Worm (Caenorhabditis elegans): ENCODE data around the gene Y73B6BL.23.

The Y73B6BL.23 gene

ce11 chrIV:6383970-6384369 is 34.9 kb downstream of the Y73B6BL.23 start, which contains the start of gene shl-1:
Gene shl-1 (minus strand): TSS chrIV:6384070.
- TF ChIP-seq blmp-1 (tag; optimal IDR thresholded peaks at IDR 0.05; ENCODE audit: insufficient read depth): no peak
- TF ChIP-seq lin-39 (tag; optimal IDR thresholded peaks at IDR 0.05): no peak
- no peak for TF ChIP-seq sma-9 (GFP tag; optimal IDR thresholded peaks at IDR 0.05)
- no peak for TF ChIP-seq sma-9 (tag; optimal IDR thresholded peaks at IDR 0.05)

ce11 chrIV:6378398-6378797 is 40.5 kb downstream of the Y73B6BL.23 start:
- TF ChIP-seq unc-62 (GFP tag; optimal IDR thresholded peaks at IDR 0.05) (no peak), mdl-1 (tag; optimal IDR thresholded peaks at IDR 0.05) (no peak), nhr-12 (tag; optimal IDR thresholded peaks at IDR 0.05) (no peak), sma-9 (GFP tag; optimal IDR thresholded peaks at IDR 0.05) (no peak), sma-9 (tag; optimal IDR thresholded peaks at IDR 0.05) (no peak), ztf-1 (GFP tag; conservative IDR thresholded peaks at IDR 0.05) (no peak), nhr-129 (tag; optimal IDR thresholded peaks at IDR 0.05) (no peak), gmeb-1 (tag; optimal IDR thresholded peaks at IDR 0.05) (no peak), R02D3.7 (tag; optimal IDR thresholded peaks at IDR 0.05) (no peak), elt-3 (tag; optimal IDR thresholded peaks at IDR 0.05) (no peak), snpc-4 (tag; optimal IDR thresholded peaks at IDR 0.05) (no peak), sma-3 (GFP tag; optimal IDR thresholded peaks at IDR 0.05) (no peak)

ce11 chrIV:6377335-6378069 is 41.4 kb downstream of the Y73B6BL.23 start:
- 0 out of 2 replicates have a peak, but pooled peaks have one; percentile 87 for TF ChIP-seq ztf-1 (GFP tag; conservative IDR thresholded peaks at IDR 0.05)
- TF ChIP-seq nhr-23 (tag; optimal IDR thresholded peaks at IDR 0.05): no peak

ce11 chrIV:6376473-6377115 is 42.3 kb downstream of the Y73B6BL.23 start, which contains the start of the genes hrpf-2 and bli-6:
Gene hrpf-2 (minus strand): TSS chrIV:6376523.
Gene bli-6 (plus strand): TSS chrIV:6377065.
- peak; percentile 50 for TF ChIP-seq mab-5 (tag; optimal IDR thresholded peaks at IDR 0.05)
- no peak for TF ChIP-seq ztf-11 (tag; optimal IDR thresholded peaks at IDR 0.05)
- TF ChIP-seq crh-2 (tag; optimal IDR thresholded peaks at IDR 0.05): peak; percentile 81
- TF ChIP-seq F13H6.1 (tag; optimal IDR thresholded peaks at IDR 0.05): peak; percentile 41
- TF ChIP-seq nhr-77 (tag; optimal IDR thresholded peaks at IDR 0.05): no peak
- TF ChIP-seq aly-2 (tag; optimal IDR thresholded peaks at IDR 0.05): no peak
- TF ChIP-seq nhr-23 (tag; optimal IDR thresholded peaks at IDR 0.05): no peak
- no peak for TF ChIP-seq nhr-11 (tag; optimal IDR thresholded peaks at IDR 0.05)
- TF ChIP-seq nhr-129 (tag; optimal IDR thresholded peaks at IDR 0.05): peak; percentile 72
- peak; percentile 20 for TF ChIP-seq ZK546.5 (tag; optimal IDR thresholded peaks at IDR 0.05)
- TF ChIP-seq ceh-16 (tag; optimal IDR thresholded peaks at IDR 0.05): no peak
- no peak for TF ChIP-seq zag-1 (tag; optimal IDR thresholded peaks at IDR 0.05)
- TF ChIP-seq ztf-1 (GFP tag; conservative IDR thresholded peaks at IDR 0.05): no peak
- peak; percentile 4 for TF ChIP-seq mbf-1 (tag; optimal IDR thresholded peaks at IDR 0.05)
- TF ChIP-seq lin-13 (GFP tag; optimal IDR thresholded peaks at IDR 0.05): no peak
- TF ChIP-seq blmp-1 (tag; optimal IDR thresholded peaks at IDR 0.05; ENCODE audit: insufficient read depth): peak; percentile 13
- TF ChIP-seq C34F6.9 (tag; optimal IDR thresholded peaks at IDR 0.05): peak; percentile 83
- TF ChIP-seq sma-3 (GFP tag; optimal IDR thresholded peaks at IDR 0.05): peak; percentile 71
- peak; percentile 37 for TF ChIP-seq fos-1 (tag; optimal IDR thresholded peaks at IDR 0.05)
- peak; percentile 54 for TF ChIP-seq R02D3.7 (tag; optimal IDR thresholded peaks at IDR 0.05)
- no peak for TF ChIP-seq nhr-12 (tag; optimal IDR thresholded peaks at IDR 0.05)
- TF ChIP-seq alr-1 (tag; optimal IDR thresholded peaks at IDR 0.05): no peak
- no peak for TF ChIP-seq lin-11 (tag; optimal IDR thresholded peaks at IDR 0.05)
- no peak for TF ChIP-seq ama-1 (optimal IDR thresholded peaks at IDR 0.05)
- TF ChIP-seq sem-4 (tag; optimal IDR thresholded peaks at IDR 0.05): no peak
- TF ChIP-seq nhr-21 (tag; optimal IDR thresholded peaks at IDR 0.05): peak; percentile 39
- peak; percentile 85 for TF ChIP-seq unc-55 (GFP tag; optimal IDR thresholded peaks at IDR 0.05)
- no peak for TF ChIP-seq ztf-4 (tag; optimal IDR thresholded peaks at IDR 0.05)
- TF ChIP-seq snpc-4 (tag; optimal IDR thresholded peaks at IDR 0.05): peak; percentile 50
- TF ChIP-seq nhr-6 (tag; optimal IDR thresholded peaks at IDR 0.05): peak; percentile 27
- TF ChIP-seq nhr-25 (tag; optimal IDR thresholded peaks at IDR 0.05): peak; percentile 66
- no peak for TF ChIP-seq nhr-10 (tag; optimal IDR thresholded peaks at IDR 0.05)
- TF ChIP-seq elt-3 (tag; optimal IDR thresholded peaks at IDR 0.05): no peak
- TF ChIP-seq lsy-2 (tag; optimal IDR thresholded peaks at IDR 0.05): peak; percentile 76 to 85
- peak; percentile 86 for TF ChIP-seq gmeb-1 (tag; optimal IDR thresholded peaks at IDR 0.05)
- TF ChIP-seq Y55F3AM.14 (GFP tag; optimal IDR thresholded peaks at IDR 0.05): no peak
- TF ChIP-seq sma-9 (GFP tag; optimal IDR thresholded peaks at IDR 0.05): peak; percentile 64
- no peak for TF ChIP-seq sma-9 (tag; optimal IDR thresholded peaks at IDR 0.05)

All from whole organism, L2 larva.